Fruit fly (Drosophila melanogaster) whole organism, embryonic: ENCODE results near the gene wdn.

ENCODE experiments used
- Bgb ChIP-seq: fragments of 200-800 bp; sonication (Bioruptor generic); IDR thresholded peaks from 2 replicates; pipeline ENCODE4 v1.3.6; 2022; ENCODE audit warnings: missing biosample characterization, missing genetic modification characterization; ENCODE audit not compliant: partially characterized antibody
- CG10431 ChIP-seq: fragments of 200-800 bp; sonication (Bioruptor generic); optimal IDR thresholded peaks from 3 replicates; lab custom pipeline; 2018; ENCODE audit warnings: missing biosample characterization, mild to moderate bottlenecking, missing genetic modification characterization
- CG11247 ChIP-seq: fragments of 200-800 bp; sonication (Bioruptor generic); IDR thresholded peaks from 2 replicates; pipeline ENCODE4 v1.3.6; 2022; ENCODE audit warnings: missing biosample characterization, missing genetic modification characterization
- CG12104 ChIP-seq: fragments of 200-800 bp; sonication (Bioruptor generic); optimal IDR thresholded peaks from 3 replicates; lab custom pipeline; 2016; ENCODE audit warnings: missing biosample characterization, missing genetic modification characterization
- CG12299 ChIP-seq: fragments of 200-800 bp; sonication (Bioruptor generic); optimal IDR thresholded peaks from 2 replicates; lab custom pipeline; 2018; ENCODE audit warnings: missing biosample characterization, mild to moderate bottlenecking, missing genetic modification characterization
- CG17186 ChIP-seq: fragments of 200-800 bp; sonication (Bioruptor generic); optimal IDR thresholded peaks from 3 replicates; lab custom pipeline; 2017; ENCODE audit warnings: missing biosample characterization, missing genetic modification reagents, missing genetic modification characterization
- CG17829 ChIP-seq: fragments of 200-800 bp; optimal IDR thresholded peaks from 2 replicates; lab custom pipeline; 2019; ENCODE audit warnings: missing biosample characterization, mild to moderate bottlenecking, missing genetic modification characterization, moderate library complexity
- CG2120 ChIP-seq: fragments of 200-800 bp; sonication (Bioruptor generic); optimal IDR thresholded peaks from 3 replicates; lab custom pipeline; 2016; ENCODE audit warnings: missing biosample characterization, missing genetic modification characterization
- CG2712 ChIP-seq: fragments of 200-800 bp; optimal IDR thresholded peaks from 3 replicates; lab custom pipeline; 2019; ENCODE audit warnings: missing biosample characterization, mild to moderate bottlenecking, missing genetic modification characterization, moderate library complexity
- CG4404 ChIP-seq: fragments of 200-800 bp; sonication (Bioruptor generic); IDR thresholded peaks from 2 replicates; pipeline ENCODE4 v1.3.6; 2022; ENCODE audit warnings: missing biosample characterization, missing genetic modification characterization
- CG6254 ChIP-seq: fragments of 200-800 bp; sonication (Bioruptor generic); optimal IDR thresholded peaks from 3 replicates; lab custom pipeline; 2017; ENCODE audit warnings: mild to moderate bottlenecking, missing biosample characterization, missing genetic modification reagents, missing genetic modification characterization
- CG6683 ChIP-seq: fragments of 200-800 bp; sonication (Bioruptor generic); optimal IDR thresholded peaks from 2 replicates; lab custom pipeline; 2017; ENCODE audit warnings: missing biosample characterization, mild to moderate bottlenecking, missing genetic modification characterization, missing genetic modification reagents
- CG7928 ChIP-seq: fragments of 200-800 bp; sonication (Bioruptor generic); optimal IDR thresholded peaks from 2 replicates; lab custom pipeline; 2017; ENCODE audit warnings: missing biosample characterization, mild to moderate bottlenecking, missing genetic modification characterization
- Camta ChIP-seq: fragments of 200-800 bp; sonication (Bioruptor generic); optimal IDR thresholded peaks from 2 replicates; lab custom pipeline; 2016; ENCODE audit warnings: missing biosample characterization, missing genetic modification characterization
- Deaf1 ChIP-seq: fragments of 200-800 bp; optimal IDR thresholded peaks from 3 replicates; lab custom pipeline; 2019; ENCODE audit warnings: missing biosample characterization, mild to moderate bottlenecking, missing genetic modification characterization, moderate library complexity
- Eip74EF ChIP-seq, 2 experiments: fragments of 200-800 bp in 1 of 2; fragments of >200 bp in 1 of 2; sonication (Bioruptor generic) in 1 of 2; optimal IDR thresholded peaks; 2 replicates each; lab custom pipeline; 2017 to 2019; ENCODE audit warnings: missing biosample characterization in 2 of 2, missing genetic modification characterization in 2 of 2, mild to moderate bottlenecking in 1 of 2, moderate library complexity in 1 of 2
- Fer3 ChIP-seq: fragments of 200-800 bp; sonication (Bioruptor generic); optimal IDR thresholded peaks from 2 replicates; lab custom pipeline; 2018; ENCODE audit warnings: missing biosample characterization, mild to moderate bottlenecking, missing genetic modification characterization, moderate library complexity
- GATAe ChIP-seq: fragments of 200-800 bp; sonication (Bioruptor generic); conservative IDR thresholded peaks from 2 replicates; pipeline ENCODE4 v1.3.6; 2022; ENCODE audit warnings: missing biosample characterization, missing genetic modification characterization
- Hr39 ChIP-seq: fragments of >200 bp; optimal IDR thresholded peaks from 2 replicates; lab custom pipeline; 2017
- Hr51 ChIP-seq, 2 experiments: fragments of 200-800 bp; sonication (Bioruptor generic); optimal IDR thresholded peaks; 2 replicates in 1 of 2; 3 replicates in 1 of 2; lab custom pipeline; 2016 to 2018; ENCODE audit warnings: missing biosample characterization in 2 of 2, missing genetic modification characterization in 2 of 2, mild to moderate bottlenecking in 1 of 2, moderate library complexity in 1 of 2
- MESR4 ChIP-seq: fragments of 200-800 bp; sonication (Bioruptor generic); optimal IDR thresholded peaks from 2 replicates; lab custom pipeline; 2018; ENCODE audit warnings: missing biosample characterization, mild to moderate bottlenecking, missing genetic modification characterization, moderate library complexity
- Nf-YC ChIP-seq: fragments of 200-800 bp; optimal IDR thresholded peaks from 3 replicates; lab custom pipeline; 2019; ENCODE audit warnings: missing biosample characterization, mild to moderate bottlenecking, missing genetic modification characterization, moderate library complexity
- Sry-δ ChIP-seq: fragments of 200-800 bp; sonication (Bioruptor generic); optimal IDR thresholded peaks from 2 replicates; lab custom pipeline; 2016; ENCODE audit warnings: missing biosample characterization, missing genetic modification characterization
- Tbp ChIP-seq: fragments of >200 bp; optimal IDR thresholded peaks from 2 replicates; lab custom pipeline; 2018; ENCODE audit warnings: missing biosample characterization, missing genetic modification characterization
- Xbp1 ChIP-seq: fragments of 200-800 bp; sonication (Bioruptor generic); optimal IDR thresholded peaks from 3 replicates; lab custom pipeline; 2016; ENCODE audit warnings: missing biosample characterization, mild to moderate bottlenecking, missing genetic modification characterization
- disco-r ChIP-seq: fragments of 200-800 bp; sonication (Bioruptor generic); optimal IDR thresholded peaks from 2 replicates; lab custom pipeline; 2016; ENCODE audit warnings: missing biosample characterization, missing genetic modification characterization
- dm ChIP-seq: fragments of 200-800 bp; sonication (Bioruptor generic); optimal IDR thresholded peaks from 3 replicates; lab custom pipeline; 2016; ENCODE audit warnings: missing biosample characterization, missing genetic modification characterization
- esg ChIP-seq: fragments of 200-800 bp; sonication (Bioruptor generic); conservative IDR thresholded peaks from 2 replicates; pipeline ENCODE4 v1.3.6; 2022; ENCODE audit warnings: missing biosample characterization, missing genetic modification characterization
- eve ChIP-seq, 2 experiments: fragments of >200 bp; optimal IDR thresholded peaks; 2 replicates each; lab custom pipeline; 2017; ENCODE audit warnings: missing biosample characterization in 2 of 2, missing genetic modification characterization in 2 of 2
- ewg ChIP-seq: fragments of 200-800 bp; sonication (Bioruptor generic); optimal IDR thresholded peaks from 3 replicates; lab custom pipeline; 2017; ENCODE audit warnings: mild to moderate bottlenecking, missing biosample characterization, missing genetic modification reagents, missing genetic modification characterization
- fd64A ChIP-seq: fragments of 200-800 bp; sonication (Bioruptor generic); optimal IDR thresholded peaks from 3 replicates; lab custom pipeline; 2018; ENCODE audit warnings: missing biosample characterization, mild to moderate bottlenecking, missing genetic modification characterization
- gce ChIP-seq: fragments of 200-800 bp; sonication (Bioruptor generic); IDR thresholded peaks from 3 replicates; pipeline ENCODE4 v1.3.6; 2022; ENCODE audit warnings: missing biosample characterization, missing genetic modification characterization
- gcm2 ChIP-seq: fragments of 200-800 bp; sonication (Bioruptor generic); optimal IDR thresholded peaks from 2 replicates; lab custom pipeline; 2016; ENCODE audit warnings: missing biosample characterization, missing genetic modification characterization
- gro ChIP-seq: fragments of 200-800 bp; sonication (Bioruptor generic); optimal IDR thresholded peaks from 2 replicates; lab custom pipeline; 2016; ENCODE audit warnings: missing biosample characterization, missing genetic modification characterization
- ham ChIP-seq: fragments of 200-800 bp; sonication (Bioruptor generic); IDR thresholded peaks from 2 replicates; pipeline ENCODE4 v1.3.6; 2022; ENCODE audit warnings: missing biosample characterization, missing genetic modification characterization
- her ChIP-seq: fragments of 200-800 bp; sonication (Bioruptor generic); optimal IDR thresholded peaks from 2 replicates; lab custom pipeline; 2016; ENCODE audit warnings: missing biosample characterization, missing genetic modification characterization
- insv ChIP-seq, 2 experiments: fragments of 200-800 bp; sonication (Bioruptor generic); optimal IDR thresholded peaks; 3 replicates each; lab custom pipeline; 2016 to 2018; ENCODE audit warnings: missing biosample characterization in 2 of 2, missing genetic modification characterization in 2 of 2
- kni ChIP-seq: fragments of 200-800 bp; sonication (Bioruptor generic); optimal IDR thresholded peaks from 3 replicates; lab custom pipeline; 2017; ENCODE audit warnings: mild to moderate bottlenecking, missing biosample characterization, missing genetic modification reagents, missing genetic modification characterization
- luna ChIP-seq: fragments of 200-800 bp; sonication (Bioruptor generic); optimal IDR thresholded peaks from 2 replicates; lab custom pipeline; 2016; ENCODE audit warnings: missing biosample characterization, missing genetic modification characterization
- maf-S ChIP-seq: fragments of 200-800 bp; sonication (Bioruptor generic); optimal IDR thresholded peaks from 2 replicates; lab custom pipeline; 2016; ENCODE audit warnings: missing biosample characterization, missing genetic modification characterization
- mam ChIP-seq: fragments of 200-800 bp; sonication (Bioruptor generic); optimal IDR thresholded peaks from 3 replicates; lab custom pipeline; 2016; ENCODE audit warnings: missing biosample characterization, missing genetic modification characterization
- mld ChIP-seq: fragments of 200-800 bp; sonication (Bioruptor generic); IDR thresholded peaks from 3 replicates; pipeline ENCODE4 v1.3.6; 2022; ENCODE audit warnings: missing biosample characterization, missing genetic modification characterization; ENCODE audit not compliant: partially characterized antibody
- nau ChIP-seq: fragments of 200-800 bp; sonication (Bioruptor generic); optimal IDR thresholded peaks from 3 replicates; lab custom pipeline; 2017; ENCODE audit warnings: missing biosample characterization, mild to moderate bottlenecking, missing genetic modification characterization, missing genetic modification reagents
- sc ChIP-seq, 3 experiments: fragments of >200 bp in 2 of 3; fragments of 200-800 bp in 1 of 3; sonication (Bioruptor generic) in 1 of 3; optimal IDR thresholded peaks; 2 replicates in 2 of 3; 3 replicates in 1 of 3; lab custom pipeline; 2017; ENCODE audit warnings: mild to moderate bottlenecking in 1 of 3, missing biosample characterization in 1 of 3, missing genetic modification characterization in 1 of 3, missing genetic modification reagents in 1 of 3
- sens ChIP-seq: fragments of 200-800 bp; sonication (Bioruptor generic); peaks from one replicate; lab custom pipeline; 2016; ENCODE audit warnings: missing biosample characterization, missing genetic modification characterization
- sima ChIP-seq: fragments of 200-800 bp; sonication (Bioruptor generic); optimal IDR thresholded peaks from 2 replicates; lab custom pipeline; 2016; ENCODE audit warnings: missing biosample characterization, missing genetic modification characterization
- sob ChIP-seq: fragments of 200-800 bp; sonication (Bioruptor generic); IDR thresholded peaks from 2 replicates; pipeline ENCODE4 v1.3.6; 2022; ENCODE audit warnings: missing biosample characterization, missing genetic modification characterization
- stc ChIP-seq: fragments of 200-800 bp; sonication (Bioruptor generic); IDR thresholded peaks from 2 replicates; pipeline ENCODE4 v1.3.6; 2022; ENCODE audit warnings: missing biosample characterization, missing genetic modification characterization
- stwl ChIP-seq: fragments of 200-800 bp; sonication (Bioruptor generic); optimal IDR thresholded peaks from 3 replicates; lab custom pipeline; 2018; ENCODE audit warnings: missing biosample characterization, mild to moderate bottlenecking, missing genetic modification characterization, moderate library complexity
- tll ChIP-seq, 2 experiments: fragments of 200-800 bp in 1 of 2; fragments of >200 bp in 1 of 2; sonication (Bioruptor generic) in 1 of 2; optimal IDR thresholded peaks; 2 replicates each; lab custom pipeline; 2017 to 2019; ENCODE audit warnings: missing biosample characterization in 2 of 2, missing genetic modification characterization in 2 of 2, mild to moderate bottlenecking in 1 of 2, moderate library complexity in 1 of 2
- ttk ChIP-seq: fragments of 200-800 bp; sonication (Bioruptor generic); IDR thresholded peaks from 2 replicates; pipeline ENCODE4 v2.1.2; 2022; ENCODE audit warnings: missing biosample characterization, missing genetic modification characterization

The wdn gene

DNA sequence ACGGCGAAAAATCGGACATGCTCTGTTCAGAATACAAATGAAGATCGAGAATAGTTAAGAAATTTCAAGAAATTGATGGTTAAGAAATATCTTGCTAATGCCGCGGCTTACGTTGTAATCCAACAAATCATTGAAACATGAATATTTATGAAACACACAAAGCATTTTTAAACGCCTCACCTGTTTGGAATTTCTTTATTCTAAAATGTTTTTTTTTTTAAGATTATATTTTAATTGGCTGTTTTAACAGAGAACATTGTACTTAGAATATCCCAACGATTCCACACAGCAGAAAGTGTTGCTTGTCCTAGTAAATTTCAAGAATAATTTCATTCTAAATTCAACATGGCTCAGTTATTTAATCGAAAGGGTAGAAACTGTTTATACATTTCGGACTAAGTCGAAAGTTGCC lies 40.8 kb upstream of the wdn start (continued):
- TF ChIP-seq mld (no peak), Bgb (GFP tag; lab: Robert Waterston, UW) (no peak), eve (GFP tag; optimal IDR thresholded peaks at IDR 0.05; lab: Kevin White, UChicago) (peak in 1 of 2 experiments; percentile 13), CG10431 (GFP tag; lab: Kevin White, UChicago) (no peak), CG17186 (GFP tag; lab: Kevin White, UChicago) (no peak), GATAe (GFP tag; lab: Robert Waterston, UW) (no peak), Nf-YC (tag; lab: Kevin White, UChicago) (no peak), MESR4 (no peak), her (GFP tag; lab: Kevin White, UChicago) (no peak), Sry-δ (GFP tag; lab: Kevin White, UChicago) (no peak), mam (GFP tag; lab: Kevin White, UChicago) (no peak), fd64A (GFP tag; lab: Kevin White, UChicago) (no peak), ttk (GFP tag; lab: Robert Waterston, UW) (no peak), sob (no peak), gcm2 (no peak), CG12104 (no peak), Xbp1 (GFP tag; lab: Kevin White, UChicago) (peak; percentile 6), CG4404 (GFP tag; lab: Robert Waterston, UW) (no peak), CG12299 (no peak), CG7928 (GFP tag; lab: Kevin White, UChicago) (no peak), sens (GFP tag; lab: Kevin White, UChicago) (peak; percentile 87), esg (no peak), tll (GFP tag; optimal IDR thresholded peaks at IDR 0.05; lab: Kevin White, UChicago) (no peak), disco-r (no peak), CG11247 (GFP tag; lab: Robert Waterston, UW) (no peak), CG6683 (GFP tag; lab: Kevin White, UChicago) (no peak), kni (GFP tag; lab: Kevin White, UChicago) (no peak), ewg (GFP tag; lab: Kevin White, UChicago) (no peak), Camta (GFP tag; lab: Kevin White, UChicago) (no peak), ham (GFP tag; lab: Robert Waterston, UW) (no peak), CG17829 (tag; lab: Kevin White, UChicago) (no peak), CG2712 (peak; percentile 34), sc (optimal IDR thresholded peaks at IDR 0.05; lab: Kevin White, UChicago) (no peak), sc (GFP tag; optimal IDR thresholded peaks at IDR 0.05; lab: Kevin White, UChicago) (no peak), dm (GFP tag; lab: Kevin White, UChicago) (no peak), CG6254 (no peak), Hr39 (no peak), nau (GFP tag; lab: Kevin White, UChicago) (no peak), Deaf1 (no peak), luna (GFP tag; lab: Kevin White, UChicago) (no peak), gce (no peak), stc (GFP tag; lab: Robert Waterston, UW) (no peak), Fer3 (tag; lab: Kevin White, UChicago) (no peak), Eip74EF (GFP tag; optimal IDR thresholded peaks at IDR 0.05; lab: Kevin White, UChicago) (no peak), stwl (tag; lab: Kevin White, UChicago) (no peak), maf-S (GFP tag; lab: Kevin White, UChicago) (no peak), CG2120 (GFP tag; lab: Kevin White, UChicago) (no peak), Tbp (GFP tag; lab: Kevin White, UChicago) (no peak), Hr51 (GFP tag; optimal IDR thresholded peaks at IDR 0.05; lab: Kevin White, UChicago) (no peak), sima (GFP tag; lab: Kevin White, UChicago) (no peak), insv (GFP tag; optimal IDR thresholded peaks at IDR 0.05; lab: Kevin White, UChicago) (no peak), gro (GFP tag; lab: Kevin White, UChicago) (no peak)
